Fruit fly (Drosophila melanogaster) whole organism: ENCODE results near the gene Zn72D.
A peak's percentile ranks its signal among the peaks of the same experiment; 100 is the strongest.

Experiments
- CG8478 ChIP-seq: fragments of >200 bp; optimal IDR thresholded peaks from 2 replicates; lab custom pipeline; 2018; ENCODE audit warnings: inconsistent platforms
- EcR ChIP-seq, 2 experiments: fragments of >200 bp; optimal IDR thresholded peaks; 2 replicates each; lab custom pipeline; 2017; ENCODE audit warnings: missing biosample characterization in 2 of 2, missing genetic modification characterization in 2 of 2, missing genetic modification reagents in 2 of 2
- pan ChIP-seq: fragments of >200 bp; optimal IDR thresholded peaks from 2 replicates; lab custom pipeline; 2017
- psq ChIP-seq: fragments of >200 bp; optimal IDR thresholded peaks from 2 replicates; lab custom pipeline; 2017
- usp ChIP-seq: fragments of >200 bp; optimal IDR thresholded peaks from 2 replicates; lab custom pipeline; 2017; ENCODE audit warnings: missing biosample characterization, missing genetic modification characterization, mixed read lengths

DNA sequence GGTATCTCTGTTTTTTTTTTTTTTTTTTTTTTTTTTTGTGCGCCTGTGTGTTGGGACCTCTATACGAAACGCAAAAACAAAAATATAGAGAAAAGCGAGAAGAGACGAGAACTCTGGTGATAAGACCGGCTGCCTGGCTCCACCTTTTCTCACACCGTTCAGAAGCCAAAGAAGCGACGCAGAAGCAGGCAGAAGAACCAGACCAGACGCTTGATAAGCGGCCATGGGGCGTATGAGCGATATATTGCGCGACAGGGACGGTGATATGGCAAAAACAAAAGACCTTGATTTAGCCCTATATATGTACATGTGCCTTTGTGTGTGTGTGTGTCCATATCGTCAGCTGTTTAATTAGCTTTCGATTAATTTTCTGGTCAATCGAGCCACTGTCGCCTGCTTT lies 48.7 kb upstream of the Zn72D start:
- no peak for TF ChIP-seq usp (GFP tag; lab: Kevin White, UChicago)
- TF ChIP-seq psq (lab: Kevin White, UChicago), result no peak
- peak in 1 of 2 experiments; percentile 28 for TF ChIP-seq EcR (GFP tag; optimal IDR thresholded peaks at IDR 0.05; lab: Kevin White, UChicago)
- no peak for TF ChIP-seq pan (lab: Kevin White, UChicago)
- no peak for TF ChIP-seq CG8478 (lab: Kevin White, UChicago)
